Worm (Caenorhabditis elegans) whole organism, L2 larva: Measurements from ENCODE around the gene srd-16.

ENCODE experiments used
- F13H6.1 ChIP-seq: sonication (generic microtip); optimal IDR thresholded peaks from 2 replicates; lab custom pipeline; 2016; ENCODE audit warnings: missing genetic modification characterization, missing compliant biosample characterization
- R02D3.7 ChIP-seq: fragments of 150-350 bp; optimal IDR thresholded peaks from 2 replicates; lab custom pipeline; 2014; ENCODE audit warnings: missing biosample characterization, missing genetic modification characterization
- Y55F3AM.14 ChIP-seq: fragments of 200-800 bp; sonication (Bioruptor generic); optimal IDR thresholded peaks from 2 replicates; lab custom pipeline; 2018; ENCODE audit warnings: mild to moderate bottlenecking, missing genetic modification characterization, missing compliant biosample characterization
- ZK546.5 ChIP-seq: sonication (generic microtip); optimal IDR thresholded peaks from 2 replicates; lab custom pipeline; 2017; ENCODE audit warnings: missing biosample characterization, missing genetic modification characterization
- alr-1 ChIP-seq: fragments of 150-350 bp; optimal IDR thresholded peaks from 2 replicates; lab custom pipeline; 2014; ENCODE audit warnings: missing biosample characterization, missing genetic modification characterization
- blmp-1 ChIP-seq: sonication (generic microtip); optimal IDR thresholded peaks from 2 replicates; lab custom pipeline; 2017; ENCODE audit warnings: missing genetic modification characterization, mild to moderate bottlenecking, missing compliant biosample characterization, antibody characterized with exemption, moderate library complexity; ENCODE audit not compliant: insufficient read depth
- ceh-16 ChIP-seq: fragments of 150-350 bp; optimal IDR thresholded peaks from 2 replicates; lab custom pipeline; 2014; ENCODE audit warnings: missing biosample characterization, missing genetic modification characterization
- ceh-82 ChIP-seq: fragments of 150-350 bp; optimal IDR thresholded peaks from 2 replicates; lab custom pipeline; 2014; ENCODE audit warnings: missing biosample characterization, missing genetic modification characterization
- dmd-4 ChIP-seq: sonication (generic microtip); optimal IDR thresholded peaks from 2 replicates; lab custom pipeline; 2017; ENCODE audit warnings: missing biosample characterization, missing genetic modification characterization
- elt-1 ChIP-seq: fragments of 150-350 bp; optimal IDR thresholded peaks from 2 replicates; lab custom pipeline; 2014; ENCODE audit warnings: missing biosample characterization, missing genetic modification characterization
- elt-3 ChIP-seq: sonication (generic microtip); optimal IDR thresholded peaks from 2 replicates; lab custom pipeline; 2017; ENCODE audit warnings: missing biosample characterization, missing genetic modification characterization
- fos-1 ChIP-seq: fragments of 150-350 bp; optimal IDR thresholded peaks from 2 replicates; lab custom pipeline; 2014; ENCODE audit warnings: missing biosample characterization, missing genetic modification characterization
- gmeb-1 ChIP-seq: fragments of 150-350 bp; optimal IDR thresholded peaks from 2 replicates; lab custom pipeline; 2014; ENCODE audit warnings: missing biosample characterization, missing genetic modification characterization
- lin-11 ChIP-seq: fragments of 150-350 bp; sonication (generic microtip); optimal IDR thresholded peaks from 2 replicates; lab custom pipeline; 2014; ENCODE audit warnings: missing biosample characterization, missing genetic modification characterization, inconsistent platforms, mixed read lengths
- lin-13 ChIP-seq: fragments of 150-350 bp; optimal IDR thresholded peaks from 2 replicates; lab custom pipeline; 2014; ENCODE audit warnings: missing biosample characterization, missing genetic modification reagents, missing genetic modification characterization
- lsy-2 ChIP-seq, 2 experiments: fragments of 150-350 bp in 1 of 2; sonication (generic microtip) in 1 of 2; optimal IDR thresholded peaks; 2 replicates each; lab custom pipeline; 2014 to 2017; ENCODE audit warnings: missing biosample characterization in 2 of 2, missing genetic modification characterization in 2 of 2
- mdl-1 ChIP-seq, 2 experiments: fragments of 150-350 bp in 1 of 2; sonication (generic microtip) in 1 of 2; optimal IDR thresholded peaks; 2 replicates each; lab custom pipeline; 2017; ENCODE audit warnings: missing biosample characterization in 2 of 2, missing genetic modification characterization in 2 of 2
- nhr-129 ChIP-seq: fragments of 150-350 bp; optimal IDR thresholded peaks from 2 replicates; lab custom pipeline; 2014; ENCODE audit warnings: missing biosample characterization, missing genetic modification characterization
- nhr-21 ChIP-seq: fragments of 150-350 bp; optimal IDR thresholded peaks from 2 replicates; lab custom pipeline; 2014; ENCODE audit warnings: missing biosample characterization, missing genetic modification characterization
- nhr-237 ChIP-seq: fragments of 150-350 bp; optimal IDR thresholded peaks from 2 replicates; lab custom pipeline; 2014; ENCODE audit warnings: missing biosample characterization, missing genetic modification characterization
- nhr-25 ChIP-seq: fragments of 150-350 bp; sonication (generic microtip); optimal IDR thresholded peaks from 3 replicates; lab custom pipeline; 2014; ENCODE audit warnings: missing biosample characterization, missing genetic modification characterization
- nhr-77 ChIP-seq: fragments of 150-350 bp; optimal IDR thresholded peaks from 2 replicates; lab custom pipeline; 2014; ENCODE audit warnings: missing biosample characterization, missing genetic modification characterization
- sem-4 ChIP-seq: fragments of 150-350 bp; optimal IDR thresholded peaks from 2 replicates; lab custom pipeline; 2014; ENCODE audit warnings: missing biosample characterization, missing genetic modification reagents, missing genetic modification characterization
- sma-3 ChIP-seq: sonication (generic microtip); optimal IDR thresholded peaks from 2 replicates; lab custom pipeline; 2016; ENCODE audit warnings: missing genetic modification reagents, missing genetic modification characterization, missing compliant biosample characterization
- sma-9 ChIP-seq, 2 experiments: fragments of 150-350 bp in 1 of 2; sonication (generic microtip) in 1 of 2; optimal IDR thresholded peaks; 2 replicates each; lab custom pipeline; 2014 to 2016; ENCODE audit warnings: missing genetic modification characterization in 2 of 2, mild to moderate bottlenecking in 1 of 2, missing biosample characterization in 1 of 2, missing compliant biosample characterization in 1 of 2, missing genetic modification reagents in 1 of 2, moderate library complexity in 1 of 2
- unc-39 ChIP-seq: fragments of 150-350 bp; optimal IDR thresholded peaks from 2 replicates; lab custom pipeline; 2014; ENCODE audit warnings: missing biosample characterization, missing genetic modification characterization
- unc-55 ChIP-seq: fragments of 150-350 bp; sonication (generic microtip); optimal IDR thresholded peaks from 3 replicates; lab custom pipeline; 2014; ENCODE audit warnings: missing biosample characterization, missing genetic modification reagents, missing genetic modification characterization
- unc-62 ChIP-seq: fragments of 150-350 bp; optimal IDR thresholded peaks from 2 replicates; lab custom pipeline; 2014; ENCODE audit warnings: missing biosample characterization, missing genetic modification reagents, missing genetic modification characterization

Gene srd-16

DNA sequence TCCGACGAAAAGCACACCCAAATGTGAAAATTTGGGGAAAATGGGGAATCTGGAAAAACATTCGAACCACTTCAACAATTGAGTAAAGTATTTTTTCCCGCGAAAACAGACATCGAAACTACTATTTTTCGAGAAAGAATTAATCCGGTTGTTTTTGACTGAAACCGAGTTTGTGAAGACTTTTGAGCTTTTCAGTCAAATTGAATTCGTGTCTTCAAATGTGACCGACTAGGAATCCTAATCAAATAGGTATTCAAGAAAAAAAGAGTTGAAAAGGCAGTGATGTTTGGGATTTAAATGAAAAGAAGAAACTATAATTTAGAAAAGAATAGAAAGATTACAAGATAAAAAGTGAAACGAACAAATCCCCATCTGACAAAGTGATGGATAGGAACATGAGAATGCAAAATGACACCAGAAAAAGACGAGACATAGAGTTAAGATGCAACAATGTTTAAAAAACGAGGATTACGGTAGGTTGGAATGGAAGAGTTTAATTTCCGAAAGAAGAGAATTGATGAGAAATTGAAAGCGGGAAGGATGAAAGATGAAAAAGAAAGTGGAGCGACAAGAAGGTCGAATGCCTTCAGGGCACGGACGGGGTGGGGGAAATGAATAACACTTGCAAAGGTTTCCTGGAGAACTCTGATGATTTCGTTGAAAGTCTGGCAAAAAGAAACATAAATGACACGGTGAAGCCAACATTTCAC, 37.2 kb downstream of the srd-16 start, which contains the start of gene F26F12.8:
F26F12.8 (minus strand) TSS at position 51 of the 710 bp plus-strand sequence.
- TF ChIP-seq unc-55 (GFP tag; lab: Kevin White, UChicago), result peak; percentile 77
- TF ChIP-seq nhr-129, result no peak
- TF ChIP-seq, all 48 proteins: peak for 1

DNA sequence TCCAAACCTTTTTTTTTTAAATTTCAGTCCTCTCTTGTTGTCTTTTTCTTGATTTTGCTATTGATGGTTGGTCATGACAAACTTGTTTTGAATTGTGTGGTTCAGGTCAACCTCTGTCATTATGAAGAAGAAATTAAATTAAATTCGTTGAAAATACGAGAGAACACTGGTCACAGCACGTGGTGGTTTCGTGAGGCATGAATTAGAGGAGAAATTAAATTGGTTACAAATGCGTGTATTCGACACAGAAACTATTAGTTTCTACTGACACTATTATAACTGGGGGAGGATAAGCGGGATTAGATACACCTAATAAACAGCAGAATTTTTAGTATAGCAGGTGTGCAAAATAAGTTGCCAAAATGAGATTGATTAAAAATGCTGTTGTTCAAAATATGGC, 47.8 kb downstream of the srd-16 start:
- TF ChIP-seq nhr-237 (no peak), R02D3.7 (tag; lab: Kevin White, UChicago) (no peak), unc-62 (GFP tag; lab: Kevin White, UChicago) (no peak), Y55F3AM.14 (GFP tag; lab: Kevin White, UChicago) (no peak), nhr-77 (tag; lab: Kevin White, UChicago) (no peak), fos-1 (no peak), unc-55 (GFP tag; lab: Kevin White, UChicago) (no peak), gmeb-1 (tag; lab: Kevin White, UChicago) (no peak), dmd-4 (no peak), ceh-82 (no peak), elt-1 (tag; lab: Kevin White, UChicago) (no peak), lsy-2 (tag; optimal IDR thresholded peaks at IDR 0.05; lab: Kevin White, UChicago) (no peak), ceh-16 (tag; lab: Kevin White, UChicago) (no peak), lin-11 (no peak), sem-4 (tag; lab: Kevin White, UChicago) (no peak), mdl-1 (tag; optimal IDR thresholded peaks at IDR 0.05; lab: Kevin White, UChicago) (no peak), unc-39 (tag; lab: Kevin White, UChicago) (no peak), lin-13 (GFP tag; lab: Kevin White, UChicago) (no peak), sma-3 (GFP tag; lab: Kevin White, UChicago) (no peak)
- TF ChIP-seq, all 48 proteins: peak for 0

DNA sequence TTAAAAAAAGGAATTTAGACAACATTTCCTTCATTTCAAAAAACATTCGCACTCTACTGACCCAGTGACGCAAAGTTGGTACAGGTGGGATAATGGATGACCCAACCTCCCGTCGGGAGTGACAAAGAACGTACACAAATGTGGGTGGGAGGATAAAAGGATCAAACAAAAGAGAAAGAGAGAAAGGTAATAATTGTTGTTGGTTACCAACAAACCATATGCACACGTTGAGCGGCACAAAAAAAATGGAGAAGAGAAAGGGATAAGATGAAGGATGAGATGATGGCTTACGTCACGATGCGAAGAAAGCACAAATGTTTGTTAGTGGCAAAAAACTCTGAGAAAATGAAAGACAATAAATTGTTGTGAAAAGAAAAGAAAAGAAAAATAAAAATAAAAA, 48.2 kb downstream of the srd-16 start:
- peak; percentile 36 for TF ChIP-seq sma-9 (GFP tag; optimal IDR thresholded peaks at IDR 0.05; lab: Kevin White, UChicago)
- no peak for TF ChIP-seq sma-9 (tag; optimal IDR thresholded peaks at IDR 0.05; lab: Kevin White, UChicago)
- TF ChIP-seq F13H6.1, result peak; percentile 16
- no peak for TF ChIP-seq alr-1 (tag; lab: Kevin White, UChicago)
- TF ChIP-seq nhr-21 (tag; lab: Kevin White, UChicago), result no peak
- no peak for TF ChIP-seq blmp-1 (tag; lab: Kevin White, UChicago)
- peak; percentile 73 for TF ChIP-seq nhr-129

DNA sequence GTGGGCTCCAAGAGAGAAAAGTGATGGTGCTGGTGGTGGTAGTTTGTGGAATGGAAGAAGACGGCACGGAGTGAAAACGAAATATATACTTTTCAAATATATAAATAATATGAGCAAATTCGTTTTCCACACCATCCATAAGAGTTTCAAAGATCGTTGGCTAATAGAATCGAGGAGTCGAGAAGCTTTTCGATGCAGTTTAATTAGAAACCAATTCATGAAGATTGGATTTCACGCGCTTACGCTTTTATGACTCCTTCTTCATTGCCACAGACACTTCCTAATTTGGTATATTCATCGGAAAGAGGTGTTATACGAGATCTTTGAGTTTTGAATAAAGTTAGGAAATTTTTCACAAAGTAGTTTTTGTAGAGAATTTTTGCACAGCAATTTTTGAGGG, 49.2 kb downstream of the srd-16 start:
- no peak for TF ChIP-seq sma-9 (GFP tag; optimal IDR thresholded peaks at IDR 0.05; lab: Kevin White, UChicago)
- no peak for TF ChIP-seq sma-9 (tag; optimal IDR thresholded peaks at IDR 0.05; lab: Kevin White, UChicago)
- no peak for TF ChIP-seq nhr-25
- no peak for TF ChIP-seq elt-3 (tag; lab: Kevin White, UChicago)
- no peak for TF ChIP-seq nhr-21 (tag; lab: Kevin White, UChicago)
- no peak for TF ChIP-seq gmeb-1 (tag; lab: Kevin White, UChicago)
- no peak for TF ChIP-seq nhr-237
- TF ChIP-seq lin-13 (GFP tag; lab: Kevin White, UChicago), result no peak
- no peak for TF ChIP-seq lsy-2 (tag; optimal IDR thresholded peaks at IDR 0.05; lab: Kevin White, UChicago)
- TF ChIP-seq ZK546.5, result no peak
- TF ChIP-seq nhr-129, result no peak
